Fruit fly (Drosophila melanogaster): ENCODE measurements around the gene Herp.
A peak's percentile ranks its signal among the peaks of the same experiment; 100 is the strongest.

The Herp gene

dm6 chr2L:7827045-7828004 lies 27.5 kb upstream of the Herp start, which contains the start of the genes Rack1 and mts (continued):
- TF ChIP-seq Dp (GFP tag; optimal IDR thresholded peaks at IDR 0.05) (peak; percentile 29), Rfx (GFP tag; IDR thresholded peaks at IDR 0.05) (peak; percentile 93), al (GFP tag; IDR thresholded peaks at IDR 0.05) (peak; percentile 55; the same call in 1 of the 2 replicates), GATAe (GFP tag; conservative IDR thresholded peaks at IDR 0.05) (no peak), ftz-f1 (GFP tag; optimal IDR thresholded peaks at IDR 0.05) (no peak), amos (GFP tag; IDR thresholded peaks at IDR 0.05; ENCODE audit: partially characterized antibody) (peak; percentile 74), fd64A (GFP tag; optimal IDR thresholded peaks at IDR 0.05) (peak; percentile 91), CTCF (GFP tag; optimal IDR thresholded peaks at IDR 0.05) (peak; percentile 62), lola (GFP tag; optimal IDR thresholded peaks at IDR 0.05) (peak in 1 of 3 experiments; percentile 21), dan (GFP tag; IDR thresholded peaks at IDR 0.05) (no peak), CG13123 (GFP tag; optimal IDR thresholded peaks at IDR 0.05) (peak; percentile 34), Fer1 (GFP tag; optimal IDR thresholded peaks at IDR 0.05) (peak; percentile 90), Atf6 (GFP tag; IDR thresholded peaks at IDR 0.05) (peak; percentile 74), NfI (GFP tag; optimal IDR thresholded peaks at IDR 0.05) (peak; percentile 93), twi (tag; optimal IDR thresholded peaks at IDR 0.05) (peak; percentile 52), ems (GFP tag; optimal IDR thresholded peaks at IDR 0.05) (peak; percentile 66), Dbx (GFP tag; IDR thresholded peaks at IDR 0.05) (peak; percentile 93), CG7963 (GFP tag; IDR thresholded peaks at IDR 0.05; ENCODE audit: partially characterized antibody) (peak; percentile 61), CG15696 (tag; optimal IDR thresholded peaks at IDR 0.05) (peak; percentile 26), dm (GFP tag; optimal IDR thresholded peaks at IDR 0.05) (peak; percentile 92), Scr (GFP tag; IDR thresholded peaks at IDR 0.05; ENCODE audit: partially characterized antibody) (peak; percentile 56; the same call in 1 of the 2 replicates), shn (GFP tag; optimal IDR thresholded peaks at IDR 0.05) (peak; percentile 72), aop (GFP tag; IDR thresholded peaks at IDR 0.05) (0 out of 2 replicates have a peak, but pooled peaks have one; percentile 11), CG7786 (GFP tag; optimal IDR thresholded peaks at IDR 0.05) (peak; percentile 75), dmrt99B (tag; optimal IDR thresholded peaks at IDR 0.05) (no peak), mirr (GFP tag; optimal IDR thresholded peaks at IDR 0.05) (peak; percentile 92), CG4820 (GFP tag; optimal IDR thresholded peaks at IDR 0.05) (peak; percentile 64), Fer3 (tag; optimal IDR thresholded peaks at IDR 0.05) (peak; percentile 89), CG8388 (GFP tag; optimal IDR thresholded peaks at IDR 0.05) (peak; percentile 58), CG10209 (GFP tag; optimal IDR thresholded peaks at IDR 0.05) (peak; percentile 88), CG10321 (GFP tag; IDR thresholded peaks at IDR 0.05) (peak; percentile 67), CG17328 (GFP tag; IDR thresholded peaks at IDR 0.05) (peak; percentile 88), Antp (GFP tag; optimal IDR thresholded peaks at IDR 0.05) (peak; percentile 40), Deaf1 (tag; optimal IDR thresholded peaks at IDR 0.05) (no peak), CG9797 (GFP tag; optimal IDR thresholded peaks at IDR 0.05) (peak; percentile 71), lab (GFP tag; optimal IDR thresholded peaks at IDR 0.05) (peak; percentile 96), CG12744 (GFP tag; optimal IDR thresholded peaks at IDR 0.05) (peak; percentile 48), tup (GFP tag; optimal IDR thresholded peaks at IDR 0.05) (peak; percentile 64), CG10959 (GFP tag; IDR thresholded peaks at IDR 0.05) (peak; percentile 71), schlank (tag; optimal IDR thresholded peaks at IDR 0.05) (peak; percentile 90), HLH4C (GFP tag; IDR thresholded peaks at IDR 0.05; ENCODE audit: partially characterized antibody) (peak; percentile 55), CG31388 (GFP tag; optimal IDR thresholded peaks at IDR 0.05) (peak; percentile 7), CG12942 (GFP tag; optimal IDR thresholded peaks at IDR 0.05) (peak; percentile 72), CG9876 (GFP tag; optimal IDR thresholded peaks at IDR 0.05) (peak; percentile 70), CG14050 (GFP tag; IDR thresholded peaks at IDR 0.05) (peak; percentile 73), luna (GFP tag; optimal IDR thresholded peaks at IDR 0.05) (peak; percentile 42), CG5953 (GFP tag; IDR thresholded peaks at IDR 0.05) (peak; percentile 69), CG6791 (GFP tag; IDR thresholded peaks at IDR 0.05; ENCODE audit: partially characterized antibody) (peak; percentile 71)
